Worm (Caenorhabditis elegans): ENCODE measurements around the gene T19C3.6.

ce11 chrIII:626091-626490, 5.2 kb downstream of the T19C3.6 start:
- TF ChIP-seq che-1 (tag; optimal IDR thresholded peaks at IDR 0.05) (no peak), hlh-6 (tag; optimal IDR thresholded peaks at IDR 0.05) (no peak), elt-2 (tag; optimal IDR thresholded peaks at IDR 0.05) (no peak), ztf-16 (tag; optimal IDR thresholded peaks at IDR 0.05) (no peak), nhr-11 (tag; optimal IDR thresholded peaks at IDR 0.05) (no peak), ceh-31 (tag; optimal IDR thresholded peaks at IDR 0.05) (no peak)
